Fruit fly (Drosophila melanogaster): ENCODE measurements around the gene CG11249.

DNA sequence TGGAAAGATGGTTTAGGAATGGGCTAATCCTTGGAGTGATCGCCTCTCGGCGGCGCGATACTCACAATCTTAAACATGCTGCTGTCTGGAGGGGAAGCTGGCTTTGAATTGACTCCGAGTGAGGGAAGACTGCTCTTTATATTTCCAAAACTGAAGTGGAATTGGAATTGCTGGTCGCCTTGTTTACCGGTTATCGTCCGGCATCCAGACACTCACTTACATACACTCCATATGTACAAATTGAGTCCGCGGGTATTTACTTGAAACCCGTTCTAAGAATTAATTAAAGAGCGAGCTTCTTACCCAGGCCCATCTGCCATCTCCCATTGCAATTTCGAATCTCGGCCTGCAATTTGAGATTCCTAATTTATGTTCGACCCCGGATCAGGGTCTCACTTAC is 5.1 kb upstream of the CG11249 start, which contains the start of gene Cpr78E:
- TF ChIP-seq CG8301 (tag; optimal IDR thresholded peaks at IDR 0.05) (no peak), CG17806 (tag; optimal IDR thresholded peaks at IDR 0.05) (no peak)
